Fruit fly (Drosophila melanogaster): ENCODE data around the gene CG13838.
A peak's percentile ranks its signal among the peaks of the same experiment; 100 is the strongest.

Gene CG13838

DNA sequence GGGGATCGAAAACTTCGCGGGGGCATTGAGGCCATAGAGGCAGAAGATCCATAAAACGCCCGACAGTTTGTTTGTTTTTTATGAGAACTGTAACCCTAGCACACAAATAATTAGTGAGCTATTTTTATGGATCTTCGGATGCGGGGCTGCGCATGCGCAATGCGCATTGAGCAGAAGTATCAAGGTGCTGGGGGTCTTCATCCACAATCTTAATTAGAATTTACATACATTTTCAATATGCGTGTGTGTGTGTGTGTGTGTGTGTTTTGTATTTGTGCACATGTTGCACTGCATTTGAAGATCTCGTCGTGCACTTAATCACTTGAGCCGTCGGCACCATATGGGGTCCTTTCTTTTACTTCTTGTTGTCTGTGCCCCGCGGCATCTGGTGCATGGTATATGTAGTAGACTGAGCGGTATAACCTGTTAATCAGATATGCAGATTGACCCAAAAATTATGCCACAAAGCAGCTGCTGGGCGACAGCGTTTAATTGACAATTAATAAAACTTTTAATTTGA, 765 bp downstream of the CG13838 start:
- TF ChIP-seq CG17801 (GFP tag; optimal IDR thresholded peaks at IDR 0.05; ENCODE audit: partially characterized antibody): no peak

DNA sequence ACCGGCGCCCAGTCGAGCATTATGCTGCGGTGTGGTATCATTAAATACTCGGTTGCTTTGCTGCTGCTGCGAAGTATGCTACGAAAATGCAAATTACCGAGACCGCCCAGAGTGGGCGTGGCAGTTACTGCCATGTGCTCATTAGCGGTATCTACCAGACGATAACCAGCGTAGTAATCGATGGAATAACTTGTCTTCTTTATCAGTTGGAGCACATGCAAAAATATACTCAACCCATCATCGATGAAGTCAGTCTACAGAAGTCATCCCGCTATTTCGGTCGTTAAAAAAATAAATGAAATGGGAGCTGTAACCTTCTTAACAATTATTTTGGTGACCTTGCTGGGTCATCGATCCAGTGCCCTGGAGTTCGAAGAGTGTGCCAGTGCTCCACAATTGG, 1.6 kb downstream of the CG13838 start, which contains the start of gene CG13837:
Gene CG13837, plus strand, starts transcription at position 301 of the 400 bp plus-strand sequence.
- no peak for TF ChIP-seq CG17801 (GFP tag; optimal IDR thresholded peaks at IDR 0.05; ENCODE audit: partially characterized antibody)

DNA sequence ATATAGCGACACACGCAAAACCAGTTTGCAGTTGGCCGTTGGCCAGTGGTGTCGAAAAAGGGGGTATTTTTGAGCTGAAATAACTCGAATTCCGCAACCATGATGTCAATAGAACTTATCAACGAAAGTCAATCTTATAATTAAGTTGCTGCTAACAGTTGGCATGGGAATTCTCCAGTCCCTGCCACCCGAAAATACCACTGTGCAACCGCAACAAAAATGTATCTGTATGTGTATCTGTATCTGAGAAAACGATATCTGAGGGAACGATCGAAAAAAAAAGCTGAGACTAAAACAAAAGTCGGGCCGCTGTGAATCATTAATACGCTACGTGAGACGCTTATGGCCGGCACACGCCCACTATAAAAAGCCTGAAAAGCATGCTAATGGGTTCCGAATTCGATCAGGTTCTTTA, 4.5 kb downstream of the CG13838 start:
- no peak for TF ChIP-seq CG17801 (GFP tag; optimal IDR thresholded peaks at IDR 0.05; ENCODE audit: partially characterized antibody)

DNA sequence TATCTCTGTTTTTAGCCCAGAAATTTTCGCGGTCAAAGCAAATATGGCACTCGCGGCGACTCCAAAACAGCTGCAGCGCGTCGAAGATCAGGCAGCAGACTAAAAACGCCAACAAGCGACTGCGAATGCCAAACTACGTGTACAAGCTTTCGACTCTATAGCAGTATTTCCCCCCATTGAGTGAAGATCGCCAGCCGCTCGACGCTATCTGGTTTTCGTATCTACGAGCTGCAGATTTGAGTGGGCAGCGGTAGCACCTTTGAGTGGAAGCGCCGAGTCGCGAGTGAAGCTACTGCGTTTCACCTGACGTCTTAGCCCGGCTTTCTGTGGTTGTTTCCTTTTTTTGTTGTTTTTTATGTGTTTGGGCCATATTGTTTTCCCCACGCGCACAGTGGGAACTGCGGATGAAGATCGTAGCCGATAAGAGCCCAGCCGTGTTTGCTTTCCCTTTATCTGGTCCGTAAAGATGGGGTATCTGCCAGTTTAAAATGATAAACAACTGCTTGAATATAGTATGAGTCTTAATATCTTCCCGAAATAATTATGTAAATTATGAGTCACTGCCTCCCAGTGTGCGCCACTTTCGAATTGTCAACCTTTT, 6.1 kb downstream of the CG13838 start, which contains the start of gene CG17121:
Gene CG17121, minus strand, starts transcription at position 126 of the 601 bp plus-strand sequence.
- TF ChIP-seq CG17801 (GFP tag; optimal IDR thresholded peaks at IDR 0.05; ENCODE audit: partially characterized antibody): no peak

DNA sequence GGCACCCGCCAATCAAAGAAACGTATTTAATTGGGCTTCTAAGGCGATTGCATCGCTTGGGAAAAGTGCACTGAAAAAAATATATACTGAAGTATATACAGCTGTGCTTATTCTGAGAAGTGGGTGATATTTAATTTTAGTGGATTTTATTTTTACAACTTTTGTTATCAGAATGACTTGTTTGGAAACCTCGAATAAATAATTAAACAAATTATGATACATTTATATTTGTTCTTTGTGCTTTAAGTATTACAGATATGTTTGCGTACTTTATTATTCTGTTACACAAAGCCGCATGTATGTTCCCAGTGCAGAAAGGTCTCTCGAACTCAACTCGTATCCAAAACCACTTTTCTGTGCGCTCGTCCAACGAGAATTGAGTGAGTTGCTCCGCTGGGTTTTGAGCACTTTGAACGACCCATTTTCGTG, 6.7 kb downstream of the CG13838 start:
- TF ChIP-seq CG17801 (GFP tag; optimal IDR thresholded peaks at IDR 0.05; ENCODE audit: partially characterized antibody): no peak

DNA sequence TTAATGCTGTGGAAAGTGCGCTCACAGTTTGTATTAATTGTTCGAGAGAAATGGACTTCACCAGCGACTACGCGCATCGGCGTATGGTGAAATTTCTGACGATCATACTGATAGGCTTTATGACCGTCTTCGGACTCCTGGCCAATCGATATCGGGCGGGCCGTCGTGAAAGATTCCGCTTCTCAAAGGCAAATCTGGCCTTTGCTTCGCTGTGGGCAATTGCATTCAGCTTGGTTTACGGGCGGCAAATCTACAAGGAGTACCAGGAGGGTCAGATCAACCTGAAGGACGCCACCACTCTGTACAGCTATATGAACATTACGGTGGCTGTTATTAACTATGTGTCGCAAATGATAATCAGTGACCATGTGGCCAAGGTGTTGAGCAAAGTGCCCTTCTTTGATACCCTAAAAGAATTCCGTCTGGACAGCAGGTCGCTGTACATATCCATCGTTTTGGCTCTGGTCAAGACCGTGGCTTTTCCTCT, 9.6 kb downstream of the CG13838 start, which contains the start of gene Gr94a:
Gene Gr94a, plus strand, starts transcription at position 51 of the 487 bp plus-strand sequence.
- no peak for TF ChIP-seq CG17801 (GFP tag; optimal IDR thresholded peaks at IDR 0.05; ENCODE audit: partially characterized antibody)

DNA sequence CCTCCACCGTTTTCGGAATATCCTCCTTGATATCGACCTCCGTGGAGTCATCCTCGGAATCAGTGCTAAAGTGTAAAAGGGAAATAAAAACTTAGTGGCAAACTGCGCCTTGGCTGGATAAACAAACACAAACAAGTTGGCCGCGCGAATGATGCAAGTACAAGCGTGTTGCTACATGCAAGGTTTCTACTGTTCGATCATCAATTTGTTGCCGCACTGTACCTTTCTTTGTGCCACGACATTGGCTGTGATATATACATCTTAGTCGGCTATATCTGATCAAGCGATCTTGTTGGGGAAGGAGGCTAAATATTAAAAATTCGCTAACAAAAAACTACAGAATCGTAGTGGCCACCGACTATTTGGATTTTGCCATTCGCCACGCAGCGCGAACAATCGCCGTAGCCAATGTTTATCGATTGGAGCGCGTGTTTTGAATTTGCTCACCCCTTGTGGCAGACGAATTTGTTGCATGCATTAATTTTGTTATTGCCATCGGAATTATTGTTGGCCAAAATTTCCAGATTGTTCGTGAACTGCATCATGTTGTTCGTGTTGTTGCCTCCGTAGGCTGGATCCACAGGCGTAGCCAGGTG, 11.2 kb downstream of the CG13838 start:
- TF ChIP-seq CG17801 (GFP tag; optimal IDR thresholded peaks at IDR 0.05; ENCODE audit: partially characterized antibody): no peak

DNA sequence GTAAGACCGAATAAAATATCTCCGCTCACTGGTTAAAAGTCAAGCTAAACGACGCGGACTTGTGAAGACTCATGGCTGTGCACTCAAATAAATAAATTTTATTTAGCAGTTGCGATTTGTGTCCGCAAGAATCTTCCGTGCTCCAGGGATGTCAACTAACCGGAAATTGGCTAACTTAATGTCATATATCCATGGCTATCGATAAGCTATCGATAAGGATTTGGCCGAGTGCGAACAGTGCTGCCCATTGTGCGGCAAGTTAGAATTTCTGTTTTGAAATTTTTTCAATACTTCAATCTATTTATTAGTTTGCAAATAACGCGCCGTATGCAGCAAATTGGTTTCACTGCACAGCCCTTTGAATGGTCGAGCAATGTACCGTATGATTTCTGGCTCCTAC, 11.9 kb downstream of the CG13838 start, which contains the start of gene p53:
Gene p53, minus strand, starts transcription at position 147 of the 400 bp plus-strand sequence.
- TF ChIP-seq CG17801 (GFP tag; optimal IDR thresholded peaks at IDR 0.05; ENCODE audit: partially characterized antibody): no peak

DNA sequence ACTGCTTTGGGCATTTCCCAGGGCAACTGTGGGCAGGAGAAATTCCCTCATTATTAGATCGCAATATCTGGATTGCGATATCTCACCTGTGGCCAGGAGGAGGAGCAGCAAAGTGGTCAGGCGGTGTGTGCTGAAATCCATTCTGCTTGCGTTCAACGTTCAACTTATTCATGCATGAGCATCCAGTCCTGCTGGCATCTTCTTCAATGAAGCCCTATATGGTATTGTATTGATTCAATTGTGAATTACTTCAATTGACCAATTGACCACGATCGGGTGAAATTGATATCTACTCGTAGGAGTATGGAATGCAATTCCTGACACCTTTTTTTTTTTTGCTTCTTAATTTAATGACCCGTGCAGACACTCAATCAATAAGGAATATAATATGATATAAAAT, 14.1 kb downstream of the CG13838 start:
- no peak for TF ChIP-seq CG17801 (GFP tag; optimal IDR thresholded peaks at IDR 0.05; ENCODE audit: partially characterized antibody)

DNA sequence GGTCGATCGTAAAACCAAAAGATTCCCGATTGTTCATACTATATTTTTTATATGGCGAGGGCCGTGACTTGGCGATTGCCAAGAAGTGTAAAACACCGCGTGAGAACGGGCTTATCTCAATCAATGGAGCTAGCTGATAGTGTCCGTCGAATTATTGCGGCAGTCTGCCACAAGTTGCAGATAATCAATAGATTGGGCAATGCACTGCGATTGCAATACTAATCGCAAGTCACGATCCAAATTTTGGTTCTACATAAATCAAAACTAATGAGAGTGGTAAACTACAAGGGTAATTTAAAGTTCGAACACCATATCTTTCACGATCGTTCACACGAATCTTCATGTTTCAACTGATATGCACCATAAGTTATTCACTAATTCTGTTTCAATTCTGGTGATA, 14.7 kb downstream of the CG13838 start:
- TF ChIP-seq CG17801 (GFP tag; optimal IDR thresholded peaks at IDR 0.05; ENCODE audit: partially characterized antibody): no peak

DNA sequence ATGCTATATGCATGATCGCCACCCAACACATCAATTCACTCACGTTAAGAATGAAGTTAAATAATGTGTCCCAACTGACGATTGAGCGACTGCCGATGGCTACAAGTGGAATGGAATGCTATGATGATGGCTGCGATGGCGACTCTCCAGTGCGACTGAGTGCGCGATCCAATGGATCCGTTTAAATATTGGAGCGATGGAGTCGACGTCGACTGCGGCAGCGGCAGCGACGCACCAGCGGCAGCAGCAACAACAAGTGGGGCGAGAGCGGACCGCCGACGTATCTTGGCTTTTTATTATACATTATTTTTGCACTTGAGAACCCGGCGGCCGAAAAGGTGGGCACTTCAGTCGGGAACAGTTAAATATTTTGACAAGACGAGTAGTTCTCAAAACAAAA, 15.3 kb downstream of the CG13838 start:
- TF ChIP-seq CG17801 (GFP tag; optimal IDR thresholded peaks at IDR 0.05; ENCODE audit: partially characterized antibody): no peak

DNA sequence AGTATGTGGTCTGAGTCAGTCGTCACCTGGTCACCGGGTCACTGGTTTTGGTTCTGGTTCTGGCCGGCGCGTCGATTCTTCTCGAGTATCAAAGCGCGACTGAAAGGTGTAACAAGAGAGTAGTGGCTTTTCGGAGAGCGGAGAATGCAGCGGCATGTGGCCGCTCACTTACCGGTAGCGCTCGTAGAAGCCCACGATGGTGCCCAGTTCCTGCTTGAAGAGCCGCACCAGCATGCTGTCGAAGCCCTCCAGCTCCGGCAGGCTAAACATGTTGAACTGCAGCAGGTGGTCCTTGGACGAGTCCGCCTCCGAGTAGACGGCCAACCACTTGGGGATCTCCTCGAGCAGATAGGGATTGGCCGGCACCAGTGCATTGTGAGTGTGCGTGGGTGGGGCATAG, 16.8 kb downstream of the CG13838 start, which contains the start of gene Ctns:
Gene Ctns, minus strand, starts transcription at position 101 of the 400 bp plus-strand sequence.
- TF ChIP-seq CG17801 (GFP tag; optimal IDR thresholded peaks at IDR 0.05; ENCODE audit: partially characterized antibody): no peak

DNA sequence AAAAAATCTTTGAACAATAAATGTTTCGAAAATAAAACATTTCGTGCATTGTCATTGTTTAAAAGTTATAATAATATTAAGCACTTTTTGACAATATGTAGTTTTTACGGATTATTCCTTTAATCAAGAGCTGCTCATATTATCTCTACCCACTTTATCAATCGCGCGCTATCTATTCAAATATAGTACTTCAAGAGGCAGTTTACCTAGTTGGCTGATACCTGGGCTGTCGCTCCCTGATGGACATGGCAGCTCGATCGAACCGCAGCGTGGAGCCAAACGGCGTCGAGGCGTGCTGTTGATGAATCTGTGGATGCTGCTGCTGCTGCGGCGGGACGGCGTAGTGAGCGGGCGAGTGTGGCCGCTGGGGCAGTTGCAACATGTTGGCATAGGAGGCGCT, 18.1 kb downstream of the CG13838 start:
- TF ChIP-seq CG17801 (GFP tag; optimal IDR thresholded peaks at IDR 0.05; ENCODE audit: partially characterized antibody): no peak

DNA sequence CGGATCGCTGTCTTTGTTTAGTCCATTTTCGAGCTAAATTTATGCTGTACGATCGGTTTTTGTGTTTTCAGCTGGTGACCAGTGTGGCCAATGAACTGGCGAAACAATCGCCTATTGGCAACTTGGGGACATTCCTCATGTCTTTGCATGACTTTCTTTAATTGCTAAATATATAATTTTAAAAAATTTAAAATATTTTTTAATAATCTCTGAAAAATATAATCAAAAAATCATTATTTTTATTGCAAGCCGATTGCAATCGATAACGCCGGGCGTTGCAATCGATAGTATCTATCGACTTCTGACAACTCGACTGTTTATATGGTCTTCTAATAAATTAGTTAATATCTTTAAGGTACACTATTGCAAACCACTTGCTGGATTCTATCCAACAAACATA, 19.2 kb downstream of the CG13838 start, which contains the start of the genes sav and Ublcp1:
Gene sav, minus strand, starts transcription at position 96 of the 400 bp plus-strand sequence.
Gene Ublcp1, plus strand, starts transcription at position 285 of the 400 bp plus-strand sequence.
- peak; percentile 50 for TF ChIP-seq CG17801 (GFP tag; optimal IDR thresholded peaks at IDR 0.05; ENCODE audit: partially characterized antibody)

DNA sequence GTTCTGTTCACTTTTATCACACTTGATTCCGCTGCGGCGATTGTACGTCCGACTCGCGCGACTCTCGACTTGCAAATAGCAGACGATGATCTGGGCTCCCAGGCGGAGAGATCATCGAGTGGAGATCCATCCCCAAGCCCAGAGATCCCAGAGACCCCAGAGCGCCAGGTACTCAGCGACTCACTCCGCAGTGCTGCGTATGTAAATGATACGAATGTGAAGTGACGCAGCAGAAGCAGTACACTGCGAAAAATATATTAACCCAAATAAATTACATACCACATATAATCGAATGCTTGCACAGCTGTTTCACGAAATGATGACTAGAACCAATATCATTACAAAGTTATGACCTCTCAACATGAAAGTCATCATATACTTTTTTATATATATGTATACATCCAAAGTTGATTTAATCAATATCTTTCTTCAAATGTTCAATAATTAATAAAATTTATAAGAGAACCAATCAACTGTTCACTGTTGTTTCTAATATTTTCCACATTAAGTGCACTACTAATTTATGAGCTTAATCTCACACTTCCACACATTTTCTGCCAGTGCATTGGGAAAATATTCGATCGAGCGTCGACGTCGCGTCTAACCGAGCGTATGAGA, 25.3 kb downstream of the CG13838 start, which contains the start of gene CG17111:
Gene CG17111, minus strand, starts transcription at position 51 of the 618 bp plus-strand sequence.
- TF ChIP-seq CG17801 (GFP tag; optimal IDR thresholded peaks at IDR 0.05; ENCODE audit: partially characterized antibody): no peak
